Worm (Caenorhabditis elegans): ENCODE measurements around the gene frpr-9.

The frpr-9 gene

ce11 chrV:11029309-11029708 is 37.4 kb downstream of the frpr-9 start (continued):
- TF ChIP-seq ceh-90 (tag; optimal IDR thresholded peaks at IDR 0.05) (peak; percentile 90), nhr-77 (tag; optimal IDR thresholded peaks at IDR 0.05) (no peak), pag-3 (tag; optimal IDR thresholded peaks at IDR 0.05; ENCODE audit: borderline replicate concordance, insufficient read depth) (no peak), elt-2 (tag; optimal IDR thresholded peaks at IDR 0.05) (peak; percentile 63), C16A3.4 (tag; optimal IDR thresholded peaks at IDR 0.05) (peak; percentile 52), alr-1 (tag; optimal IDR thresholded peaks at IDR 0.05; ENCODE audit: borderline replicate concordance) (no peak), nhr-85 (tag) (peak; percentile 94), lin-13 (GFP tag; optimal IDR thresholded peaks at IDR 0.05) (peak; percentile 56), ztf-4 (tag; optimal IDR thresholded peaks at IDR 0.05) (no peak), aha-1 (tag; optimal IDR thresholded peaks at IDR 0.05) (no peak), nhr-20 (tag; optimal IDR thresholded peaks at IDR 0.05) (peak; percentile 81), lin-15B (tag; optimal IDR thresholded peaks at IDR 0.05) (peak; percentile 60), ceh-82 (tag; optimal IDR thresholded peaks at IDR 0.05) (peak; percentile 14 to 53 (median 18)), hlh-17 (GFP tag; optimal IDR thresholded peaks at IDR 0.05; ENCODE audit: borderline replicate concordance) (no peak), fkh-4 (tag; optimal IDR thresholded peaks at IDR 0.05; ENCODE audit: borderline replicate concordance) (peak; percentile 87), dsc-1 (tag; optimal IDR thresholded peaks at IDR 0.05) (peak; percentile 78), elt-3 (tag; optimal IDR thresholded peaks at IDR 0.05) (peak in 1 of 6 experiments; percentile 30), pax-3 (tag; optimal IDR thresholded peaks at IDR 0.05) (peak; percentile 80), nhr-90 (tag; optimal IDR thresholded peaks at IDR 0.05; ENCODE audit: poor library complexity) (peak; percentile 88), lir-3 (tag; optimal IDR thresholded peaks at IDR 0.05; ENCODE audit: poor library complexity) (peak; percentile 93), efl-3 (GFP tag; optimal IDR thresholded peaks at IDR 0.05) (no peak), nhr-47 (tag; optimal IDR thresholded peaks at IDR 0.05) (peak; percentile 86), snpc-4 (tag; optimal IDR thresholded peaks at IDR 0.05) (peak; percentile 22), efl-1 (optimal IDR thresholded peaks at IDR 0.05) (peak; percentile 95 to 97), efl-1 (GFP tag; optimal IDR thresholded peaks at IDR 0.05 in 1 of 2) (peak; percentile 93 to 99), skn-1 (tag; optimal IDR thresholded peaks at IDR 0.05) (peak; percentile 45), ceh-8 (GFP tag; optimal IDR thresholded peaks at IDR 0.05) (peak; percentile 55), zip-4 (GFP tag; optimal IDR thresholded peaks at IDR 0.05) (peak; percentile 11), egl-27 (tag; optimal IDR thresholded peaks at IDR 0.05) (no peak), lin-39 (tag; optimal IDR thresholded peaks at IDR 0.05) (peak; percentile 0), egl-13 (tag; optimal IDR thresholded peaks at IDR 0.05) (peak; percentile 66), xbp-1 (tag; optimal IDR thresholded peaks at IDR 0.05) (peak; percentile 80), swsn-7 (tag; optimal IDR thresholded peaks at IDR 0.05) (peak; percentile 59), lsy-2 (tag; optimal IDR thresholded peaks at IDR 0.05) (peak; percentile 32 to 72), lin-14 (GFP tag; optimal IDR thresholded peaks at IDR 0.05) (peak; percentile 38), dpl-1 (GFP tag; optimal IDR thresholded peaks at IDR 0.05) (peak; percentile 90 to 93 (median 93)), fkh-8 (tag; optimal IDR thresholded peaks at IDR 0.05) (peak; percentile 42), nhr-19 (GFP tag; conservative IDR thresholded peaks at IDR 0.05) (peak; percentile 72), grh-1 (GFP tag; IDR thresholded peaks at IDR 0.05) (peak; percentile 62), fos-1 (tag; optimal IDR thresholded peaks at IDR 0.05) (peak; percentile 16), ces-1 (GFP tag; optimal IDR thresholded peaks at IDR 0.05) (no peak), mab-9 (GFP tag; IDR thresholded peaks at IDR 0.05) (0 out of 2 replicates have a peak, but pooled peaks have one; percentile 48), pqm-1 (tag; optimal IDR thresholded peaks at IDR 0.05) (no peak), ztf-11 (tag; optimal IDR thresholded peaks at IDR 0.05) (peak in 1 of 2 experiments; percentile 90), tbx-2 (tag; optimal IDR thresholded peaks at IDR 0.05) (peak; percentile 80), Y116A8C.19 (tag; optimal IDR thresholded peaks at IDR 0.05; ENCODE audit: borderline replicate concordance) (peak; percentile 56), isw-1 (GFP tag; IDR thresholded peaks at IDR 0.05) (peak; percentile 53)

Data from whole organism, L1 larva.